Worm (Caenorhabditis elegans): ENCODE results near the gene egal-1.

DNA sequence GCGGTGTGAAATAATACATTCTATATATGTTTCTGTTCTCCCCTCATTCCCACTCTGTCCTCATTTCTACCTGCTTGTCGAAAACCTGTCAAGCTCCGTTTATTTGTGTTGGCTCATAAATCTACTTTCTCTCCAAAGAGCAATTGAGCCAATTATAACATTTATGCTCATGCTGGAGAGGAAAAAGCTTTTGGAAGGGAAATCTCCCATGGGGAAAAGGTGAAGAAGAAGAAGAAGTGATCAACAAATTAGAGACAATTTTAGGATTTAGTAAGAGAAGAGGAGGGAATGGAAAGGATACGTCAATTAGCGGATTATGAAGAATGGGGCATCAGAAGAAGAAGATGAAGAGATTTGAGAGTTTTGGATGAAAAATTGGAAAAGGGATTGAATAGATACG, 14.9 kb upstream of the egal-1 start:
- TF ChIP-seq scrt-1 (GFP tag; IDR thresholded peaks at IDR 0.05) (no peak), pes-1 (GFP tag; IDR thresholded peaks at IDR 0.05) (no peak), ama-1 (optimal IDR thresholded peaks at IDR 0.05) (no peak), hmbx-1 (tag; optimal IDR thresholded peaks at IDR 0.05) (no peak), sea-1 (GFP tag; conservative IDR thresholded peaks at IDR 0.05) (no peak)
